Fruit fly (Drosophila melanogaster) whole organism, embryonic: ENCODE measurements around the gene numb.
A peak's percentile ranks its signal among the peaks of the same experiment; 100 is the strongest.

Experiments
- Adf1 ChIP-seq: fragments of 200-800 bp; sonication (Bioruptor generic); IDR thresholded peaks from 2 replicates; pipeline ENCODE4 v1.3.6; 2022; ENCODE audit warnings: missing biosample characterization, missing genetic modification characterization
- CG11398 ChIP-seq: fragments of 200-800 bp; sonication (Bioruptor generic); optimal IDR thresholded peaks from 2 replicates; lab custom pipeline; 2016; ENCODE audit warnings: missing biosample characterization, missing genetic modification characterization
- CG11696 ChIP-seq: fragments of 200-800 bp; sonication (Bioruptor generic); IDR thresholded peaks from 2 replicates; pipeline ENCODE4 v1.3.6; 2022; ENCODE audit warnings: missing biosample characterization, missing genetic modification characterization
- CG12104 ChIP-seq: fragments of 200-800 bp; sonication (Bioruptor generic); optimal IDR thresholded peaks from 3 replicates; lab custom pipeline; 2016; ENCODE audit warnings: missing biosample characterization, missing genetic modification characterization
- CG12155 ChIP-seq: fragments of 200-800 bp; sonication (Bioruptor generic); optimal IDR thresholded peaks from 3 replicates; lab custom pipeline; 2016; ENCODE audit warnings: missing biosample characterization, missing genetic modification characterization
- CG12769 ChIP-seq: fragments of 200-800 bp; sonication (Bioruptor generic); optimal IDR thresholded peaks from 2 replicates; lab custom pipeline; 2019; ENCODE audit warnings: missing biosample characterization, mild to moderate bottlenecking, missing genetic modification characterization, moderate library complexity
- CG13624 ChIP-seq: fragments of 200-800 bp; sonication (Bioruptor generic); optimal IDR thresholded peaks from 2 replicates; lab custom pipeline; 2016; ENCODE audit warnings: missing biosample characterization, missing genetic modification characterization
- CG14050 ChIP-seq: fragments of 200-800 bp; sonication (Bioruptor generic); IDR thresholded peaks from 3 replicates; pipeline ENCODE4 v1.3.6; 2022; ENCODE audit warnings: missing biosample characterization, missing genetic modification characterization
- CG17359 ChIP-seq: fragments of 200-800 bp; sonication (Bioruptor generic); optimal IDR thresholded peaks from 3 replicates; lab custom pipeline; 2018; ENCODE audit warnings: missing biosample characterization, mild to moderate bottlenecking, missing genetic modification characterization, moderate library complexity
- CG17385 ChIP-seq: fragments of 200-800 bp; sonication (Bioruptor generic); optimal IDR thresholded peaks from 3 replicates; lab custom pipeline; 2018; ENCODE audit warnings: missing biosample characterization, mild to moderate bottlenecking, missing genetic modification characterization
- CG18599 ChIP-seq: fragments of 200-800 bp; sonication (Bioruptor generic); optimal IDR thresholded peaks from 3 replicates; lab custom pipeline; 2017; ENCODE audit warnings: missing biosample characterization, missing genetic modification characterization, mild to moderate bottlenecking, moderate library complexity, missing genetic modification reagents
- CG3847 ChIP-seq: fragments of 200-800 bp; sonication (Bioruptor generic); IDR thresholded peaks from 2 replicates; pipeline ENCODE4 v1.3.6; 2022; ENCODE audit warnings: missing biosample characterization, missing genetic modification characterization
- CG5953 ChIP-seq: fragments of 200-800 bp; sonication (Bioruptor generic); IDR thresholded peaks from 2 replicates; pipeline ENCODE4 v1.3.6; 2022; ENCODE audit warnings: missing biosample characterization, missing genetic modification characterization
- CG7786 ChIP-seq: fragments of 200-800 bp; sonication (Bioruptor generic); optimal IDR thresholded peaks from 2 replicates; lab custom pipeline; 2016; ENCODE audit warnings: missing biosample characterization, missing genetic modification characterization
- CG9437 ChIP-seq: fragments of 200-800 bp; sonication (Bioruptor generic); optimal IDR thresholded peaks from 2 replicates; lab custom pipeline; 2018; ENCODE audit warnings: missing biosample characterization, mild to moderate bottlenecking, missing genetic modification characterization
- Dad ChIP-seq: fragments of 200-800 bp; sonication (Bioruptor generic); optimal IDR thresholded peaks from 3 replicates; lab custom pipeline; 2016; ENCODE audit warnings: missing biosample characterization, missing genetic modification characterization
- Dbx ChIP-seq: fragments of 200-800 bp; sonication (Bioruptor generic); IDR thresholded peaks from 3 replicates; pipeline ENCODE4 v1.3.6; 2022; ENCODE audit warnings: missing biosample characterization, missing genetic modification characterization
- Dll ChIP-seq: fragments of 200-800 bp; sonication (Bioruptor generic); IDR thresholded peaks from 4 replicates; pipeline ENCODE4 v1.3.6; 2022; ENCODE audit warnings: missing biosample characterization, missing genetic modification characterization; ENCODE audit not compliant: partially characterized antibody
- Fer3 ChIP-seq: fragments of 200-800 bp; sonication (Bioruptor generic); optimal IDR thresholded peaks from 2 replicates; lab custom pipeline; 2018; ENCODE audit warnings: missing biosample characterization, mild to moderate bottlenecking, missing genetic modification characterization, moderate library complexity
- Hr78 ChIP-seq, 2 experiments: fragments of 200-800 bp in 1 of 2; fragments of >200 bp in 1 of 2; sonication (Bioruptor generic) in 1 of 2; optimal IDR thresholded peaks; 2 replicates each; lab custom pipeline; 2017 to 2019; ENCODE audit warnings: missing biosample characterization in 2 of 2, missing genetic modification characterization in 2 of 2, mild to moderate bottlenecking in 1 of 2, moderate library complexity in 1 of 2
- MESR4 ChIP-seq: fragments of 200-800 bp; sonication (Bioruptor generic); optimal IDR thresholded peaks from 2 replicates; lab custom pipeline; 2018; ENCODE audit warnings: missing biosample characterization, mild to moderate bottlenecking, missing genetic modification characterization, moderate library complexity
- Oli ChIP-seq: fragments of 200-800 bp; sonication (Bioruptor generic); optimal IDR thresholded peaks from 2 replicates; lab custom pipeline; 2018; ENCODE audit warnings: missing biosample characterization, mild to moderate bottlenecking, missing genetic modification characterization, moderate library complexity
- Poxn ChIP-seq: fragments of 200-800 bp; sonication (Bioruptor generic); IDR thresholded peaks from 2 replicates; pipeline ENCODE4 v1.3.6; 2022; ENCODE audit warnings: missing biosample characterization, missing genetic modification characterization
- Ptx1 ChIP-seq: fragments of 200-800 bp; sonication (Bioruptor generic); IDR thresholded peaks from 2 replicates; pipeline ENCODE4 v1.3.6; 2022; ENCODE audit warnings: missing biosample characterization, missing genetic modification characterization
- Side ChIP-seq: fragments of 200-800 bp; sonication (Bioruptor generic); optimal IDR thresholded peaks from 2 replicates; lab custom pipeline; 2016; ENCODE audit warnings: missing biosample characterization, missing genetic modification characterization
- Sox102F ChIP-seq: fragments of 200-800 bp; sonication (Bioruptor generic); optimal IDR thresholded peaks from 2 replicates; lab custom pipeline; 2018; ENCODE audit warnings: missing biosample characterization, mild to moderate bottlenecking, missing genetic modification characterization, moderate library complexity
- Stat92E ChIP-seq, 3 experiments: fragments of >200 bp in 2 of 3; fragments of 200-800 bp in 1 of 3; sonication (Bioruptor generic) in 1 of 3; optimal IDR thresholded peaks; 2 replicates each; lab custom pipeline; 2017 to 2019; ENCODE audit warnings: missing biosample characterization in 3 of 3, missing genetic modification characterization in 3 of 3, mild to moderate bottlenecking in 1 of 3, moderate library complexity in 1 of 3
- Taf1 ChIP-seq: fragments of 200-800 bp; sonication (Bioruptor generic); IDR thresholded peaks from 2 replicates; pipeline ENCODE4 v1.3.6; 2022; ENCODE audit warnings: missing biosample characterization, missing genetic modification characterization
- abd-A ChIP-seq: fragments of 200-800 bp; sonication (Bioruptor generic); optimal IDR thresholded peaks from 3 replicates; lab custom pipeline; 2019; ENCODE audit warnings: missing biosample characterization, mild to moderate bottlenecking, missing genetic modification characterization, moderate library complexity
- chif ChIP-seq, 2 experiments: fragments of 200-800 bp; sonication (Bioruptor generic); optimal IDR thresholded peaks; 3 replicates each; lab custom pipeline; 2016; ENCODE audit warnings: missing biosample characterization in 2 of 2, missing genetic modification characterization in 2 of 2
- cwo ChIP-seq: fragments of 200-800 bp; sonication (Bioruptor generic); optimal IDR thresholded peaks from 3 replicates; lab custom pipeline; 2017; ENCODE audit warnings: missing biosample characterization, missing genetic modification characterization, mild to moderate bottlenecking, moderate library complexity, missing genetic modification reagents
- gro ChIP-seq: fragments of 200-800 bp; sonication (Bioruptor generic); optimal IDR thresholded peaks from 2 replicates; lab custom pipeline; 2016; ENCODE audit warnings: missing biosample characterization, missing genetic modification characterization
- jumu ChIP-seq: fragments of 200-800 bp; sonication (Bioruptor generic); optimal IDR thresholded peaks from 3 replicates; lab custom pipeline; 2016; ENCODE audit warnings: missing biosample characterization, missing genetic modification characterization
- kni ChIP-seq: fragments of 200-800 bp; sonication (Bioruptor generic); optimal IDR thresholded peaks from 3 replicates; lab custom pipeline; 2017; ENCODE audit warnings: mild to moderate bottlenecking, missing biosample characterization, missing genetic modification reagents, missing genetic modification characterization
- lab ChIP-seq: fragments of 200-800 bp; sonication (Bioruptor generic); optimal IDR thresholded peaks from 3 replicates; lab custom pipeline; 2017; ENCODE audit warnings: missing biosample characterization, missing genetic modification characterization, mild to moderate bottlenecking, moderate library complexity, missing genetic modification reagents
- lbe ChIP-seq: fragments of 200-800 bp; sonication (Bioruptor generic); optimal IDR thresholded peaks from 2 replicates; lab custom pipeline; 2016; ENCODE audit warnings: missing biosample characterization, mild to moderate bottlenecking, missing genetic modification characterization
- lola ChIP-seq, 3 experiments: fragments of >200 bp in 2 of 3; fragments of 200-800 bp in 1 of 3; sonication (Bioruptor generic) in 1 of 3; optimal IDR thresholded peaks; 2 replicates each; lab custom pipeline; 2017 to 2019; ENCODE audit warnings: missing biosample characterization in 3 of 3, missing genetic modification characterization in 3 of 3, mild to moderate bottlenecking in 1 of 3, moderate library complexity in 1 of 3
- mam ChIP-seq: fragments of 200-800 bp; sonication (Bioruptor generic); optimal IDR thresholded peaks from 3 replicates; lab custom pipeline; 2016; ENCODE audit warnings: missing biosample characterization, missing genetic modification characterization
- nau ChIP-seq: fragments of 200-800 bp; sonication (Bioruptor generic); optimal IDR thresholded peaks from 3 replicates; lab custom pipeline; 2017; ENCODE audit warnings: missing biosample characterization, mild to moderate bottlenecking, missing genetic modification characterization, missing genetic modification reagents
- peb ChIP-seq: fragments of 200-800 bp; sonication (Bioruptor generic); IDR thresholded peaks from 2 replicates; pipeline ENCODE4 v1.3.6; 2022; ENCODE audit warnings: missing biosample characterization, missing genetic modification characterization
- pnt ChIP-seq: fragments of 200-800 bp; sonication (Bioruptor generic); optimal IDR thresholded peaks from 3 replicates; lab custom pipeline; 2016; ENCODE audit warnings: missing biosample characterization, missing genetic modification characterization
- pros ChIP-seq: fragments of 200-800 bp; sonication (Bioruptor generic); optimal IDR thresholded peaks from 3 replicates; lab custom pipeline; 2019; ENCODE audit warnings: missing biosample characterization, mild to moderate bottlenecking, missing genetic modification characterization, moderate library complexity
- pum ChIP-seq: fragments of 200-800 bp; sonication (Bioruptor generic); optimal IDR thresholded peaks from 2 replicates; lab custom pipeline; 2016; ENCODE audit warnings: missing biosample characterization, missing genetic modification characterization
- repo ChIP-seq: fragments of 200-800 bp; sonication (Bioruptor generic); optimal IDR thresholded peaks from 2 replicates; lab custom pipeline; 2016; ENCODE audit warnings: missing biosample characterization, missing genetic modification characterization
- sd ChIP-seq: fragments of 200-800 bp; sonication (Bioruptor generic); optimal IDR thresholded peaks from 3 replicates; lab custom pipeline; 2018; ENCODE audit warnings: missing biosample characterization, mild to moderate bottlenecking, missing genetic modification characterization, moderate library complexity
- sens ChIP-seq: fragments of 200-800 bp; sonication (Bioruptor generic); peaks from one replicate; lab custom pipeline; 2016; ENCODE audit warnings: missing biosample characterization, missing genetic modification characterization
- shn ChIP-seq: fragments of 200-800 bp; sonication (Bioruptor generic); optimal IDR thresholded peaks from 3 replicates; lab custom pipeline; 2016; ENCODE audit warnings: missing biosample characterization, missing genetic modification characterization
- toy ChIP-seq: fragments of 200-800 bp; sonication (Bioruptor generic); IDR thresholded peaks from 2 replicates; pipeline ENCODE4 v1.3.6; 2022; ENCODE audit warnings: missing biosample characterization, missing genetic modification characterization
- tup ChIP-seq: fragments of 200-800 bp; sonication (Bioruptor generic); optimal IDR thresholded peaks from 2 replicates; lab custom pipeline; 2016; ENCODE audit warnings: missing biosample characterization, mild to moderate bottlenecking, missing genetic modification characterization, moderate library complexity
- z ChIP-seq: fragments of 200-800 bp; sonication (Bioruptor generic); IDR thresholded peaks from 3 replicates; pipeline ENCODE4 v1.3.6; 2022; ENCODE audit warnings: missing biosample characterization, missing genetic modification characterization

The numb gene

dm6 chr2L:9508547-9509197 is 71.4 kb downstream of the numb start (continued):
- TF ChIP-seq lola (GFP tag; optimal IDR thresholded peaks at IDR 0.05; lab: Kevin White, UChicago) = no peak
- peak; percentile 75 for TF ChIP-seq sens (GFP tag; lab: Kevin White, UChicago)
- no peak for TF ChIP-seq nau (GFP tag; lab: Kevin White, UChicago)
- no peak for TF ChIP-seq pnt (GFP tag; lab: Kevin White, UChicago)
- TF ChIP-seq CG18599 = peak; percentile 22
- peak; percentile 63 for TF ChIP-seq pros (GFP tag; lab: Kevin White, UChicago)
- no peak for TF ChIP-seq Stat92E (GFP tag; optimal IDR thresholded peaks at IDR 0.05; lab: Kevin White, UChicago)
- TF ChIP-seq pum (GFP tag; lab: Kevin White, UChicago) = no peak
- no peak for TF ChIP-seq Dbx (GFP tag; lab: Robert Waterston, UW)
- TF ChIP-seq Fer3 (tag; lab: Kevin White, UChicago) = no peak
- no peak for TF ChIP-seq chif (GFP tag; optimal IDR thresholded peaks at IDR 0.05; lab: Kevin White, UChicago)
- TF ChIP-seq CG12769 (tag; lab: Kevin White, UChicago) = peak; percentile 87
- TF ChIP-seq Dll = no peak
- no peak for TF ChIP-seq toy (GFP tag; lab: Robert Waterston, UW)
- TF ChIP-seq lbe (GFP tag; lab: Kevin White, UChicago) = no peak
- TF ChIP-seq lab (GFP tag; lab: Kevin White, UChicago) = peak; percentile 40
- no peak for TF ChIP-seq CG17359
- TF ChIP-seq peb (GFP tag; lab: Robert Waterston, UW) = no peak
- peak; percentile 15 for TF ChIP-seq gro (GFP tag; lab: Kevin White, UChicago)
- TF ChIP-seq cwo (GFP tag; lab: Kevin White, UChicago) = peak; percentile 26
- no peak for TF ChIP-seq CG13624 (GFP tag; lab: Kevin White, UChicago)
- TF ChIP-seq CG12155 (GFP tag; lab: Kevin White, UChicago) = no peak
- peak; percentile 65 for TF ChIP-seq kni (GFP tag; lab: Kevin White, UChicago)
- TF ChIP-seq z (GFP tag; lab: Robert Waterston, UW) = 0 out of 3 replicates have a peak, but pooled peaks have one; percentile 8
- no peak for TF ChIP-seq CG12104 (GFP tag; lab: Kevin White, UChicago)
- TF ChIP-seq CG9437 (GFP tag; lab: Kevin White, UChicago) = no peak
- no peak for TF ChIP-seq repo (GFP tag; lab: Kevin White, UChicago)
- peak; percentile 48 for TF ChIP-seq abd-A
- no peak for TF ChIP-seq CG7786 (GFP tag; lab: Kevin White, UChicago)
- no peak for TF ChIP-seq Sox102F (GFP tag; lab: Kevin White, UChicago)
- no peak for TF ChIP-seq CG11696 (GFP tag; lab: Robert Waterston, UW)
- TF ChIP-seq Ptx1 (GFP tag; lab: Robert Waterston, UW) = no peak
- TF ChIP-seq jumu (GFP tag; lab: Kevin White, UChicago) = no peak
- TF ChIP-seq Taf1 (GFP tag; lab: Robert Waterston, UW) = no peak
- TF ChIP-seq mam (GFP tag; lab: Kevin White, UChicago) = no peak
- no peak for TF ChIP-seq tup (GFP tag; lab: Kevin White, UChicago)
- TF ChIP-seq Side (GFP tag; lab: Kevin White, UChicago) = no peak
- peak in 1 of 2 experiments; percentile 22 for TF ChIP-seq Hr78 (GFP tag; optimal IDR thresholded peaks at IDR 0.05; lab: Kevin White, UChicago)
- TF ChIP-seq CG3847 = no peak
- peak; percentile 16 for TF ChIP-seq CG17385 (GFP tag; lab: Kevin White, UChicago)
- peak; percentile 26 for TF ChIP-seq sd
- TF ChIP-seq CG11398 (GFP tag; lab: Kevin White, UChicago) = no peak
- TF ChIP-seq shn = no peak
- no peak for TF ChIP-seq CG14050
- TF ChIP-seq CG5953 (GFP tag; lab: Robert Waterston, UW) = no peak
- TF ChIP-seq Oli (tag; lab: Kevin White, UChicago) = no peak
- no peak for TF ChIP-seq Dad (GFP tag; lab: Kevin White, UChicago)
- no peak for TF ChIP-seq MESR4 (GFP tag; lab: Kevin White, UChicago)
- TF ChIP-seq Poxn (GFP tag; lab: Robert Waterston, UW) = no peak
- no peak for TF ChIP-seq Adf1
